Worm (Caenorhabditis elegans) whole organism, mixed stage, embryonic: ENCODE measurements around the gene dnj-5.

Experiments used
- bed-3 ChIP-seq: fragments of 200-800 bp; sonication (Bioruptor generic); optimal IDR thresholded peaks from 3 replicates; lab custom pipeline; 2018; ENCODE audit warnings: mild to moderate bottlenecking, missing genetic modification characterization, moderate library complexity, missing compliant biosample characterization
- blmp-1 ChIP-seq: fragments of 150-350 bp; optimal IDR thresholded peaks from 2 replicates; lab custom pipeline; 2014; ENCODE audit warnings: missing biosample characterization, missing genetic modification characterization
- drap-1 ChIP-seq: fragments of 200-800 bp; sonication (Bioruptor generic); optimal IDR thresholded peaks from 3 replicates; lab custom pipeline; 2018; ENCODE audit warnings: mild to moderate bottlenecking, missing genetic modification characterization, missing compliant biosample characterization
- ham-2 ChIP-seq: fragments of 200-800 bp; sonication (Bioruptor generic); optimal IDR thresholded peaks from 2 replicates; lab custom pipeline; 2018; ENCODE audit warnings: mild to moderate bottlenecking, missing genetic modification characterization, missing compliant biosample characterization
- lin-13 ChIP-seq: fragments of 150-350 bp; optimal IDR thresholded peaks from 2 replicates; lab custom pipeline; 2014; ENCODE audit warnings: missing biosample characterization, missing genetic modification characterization
- nhr-28 ChIP-seq: fragments of 150-350 bp; optimal IDR thresholded peaks from 2 replicates; lab custom pipeline; 2014; ENCODE audit warnings: missing biosample characterization, missing genetic modification characterization
- nhr-76 ChIP-seq: sonication (generic microtip); optimal IDR thresholded peaks from 2 replicates; lab custom pipeline; 2017; ENCODE audit warnings: missing biosample characterization, missing genetic modification characterization
- pha-4 ChIP-seq: fragments of 150-350 bp; optimal IDR thresholded peaks from 2 replicates; lab custom pipeline; 2018; ENCODE audit warnings: missing biosample characterization, missing genetic modification reagents, missing genetic modification characterization
- snpc-4 ChIP-seq: fragments of 150-350 bp; optimal IDR thresholded peaks from 2 replicates; lab custom pipeline; 2014; ENCODE audit warnings: missing biosample characterization, missing genetic modification characterization
- unc-39 ChIP-seq: fragments of 150-350 bp; optimal IDR thresholded peaks from 2 replicates; lab custom pipeline; 2014; ENCODE audit warnings: missing biosample characterization, missing genetic modification characterization
- unc-62 ChIP-seq: fragments of 150-350 bp; optimal IDR thresholded peaks from 2 replicates; lab custom pipeline; 2014; ENCODE audit warnings: missing biosample characterization, missing genetic modification reagents, missing genetic modification characterization
- ztf-11 ChIP-seq: fragments of 150-350 bp; optimal IDR thresholded peaks from 2 replicates; lab custom pipeline; 2014; ENCODE audit warnings: missing biosample characterization, missing genetic modification characterization

DNA sequence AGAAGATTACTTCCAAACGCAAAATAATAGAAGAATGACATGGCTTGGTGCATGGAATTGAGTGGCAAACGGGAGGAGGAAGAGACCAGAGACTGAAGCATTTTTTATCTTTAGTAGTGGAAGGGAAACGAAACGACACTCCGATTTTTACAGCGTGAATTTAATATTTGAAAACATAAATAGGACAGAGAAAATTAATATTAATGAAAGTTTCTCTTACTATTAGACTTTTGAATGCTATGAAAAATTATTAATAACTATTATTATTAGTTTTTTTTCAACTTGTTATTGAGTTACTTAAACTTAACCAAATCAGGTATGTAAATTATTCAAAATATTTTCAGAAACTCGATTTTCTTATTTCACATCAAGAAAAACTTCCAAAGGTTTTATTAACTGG lies 22.0 kb upstream of the dnj-5 start, which contains the start of gene C44B7.7:
- TF ChIP-seq lin-13 (tag; lab: Kevin White, UChicago) (no peak), unc-62 (GFP tag; lab: Kevin White, UChicago) (no peak), nhr-76 (tag; lab: Kevin White, UChicago) (no peak), nhr-28 (no peak), bed-3 (GFP tag; lab: Kevin White, UChicago) (no peak), drap-1 (no peak), blmp-1 (tag; lab: Kevin White, UChicago) (no peak), snpc-4 (no peak), ham-2 (GFP tag; lab: Kevin White, UChicago) (no peak), ztf-11 (tag; lab: Kevin White, UChicago) (no peak), unc-39 (tag; lab: Kevin White, UChicago) (no peak), pha-4 (tag; lab: Kevin White, UChicago) (no peak)
